Worm (Caenorhabditis elegans) whole organism, mixed stage, embryonic: Measurements from ENCODE around the gene nhr-91.

Experiments
- M03D4.4 ChIP-seq: sonication (generic microtip); optimal IDR thresholded peaks from 2 replicates; lab custom pipeline; 2017; ENCODE audit warnings: mild to moderate bottlenecking, missing genetic modification characterization, missing compliant biosample characterization
- bed-3 ChIP-seq: fragments of 200-800 bp; sonication (Bioruptor generic); optimal IDR thresholded peaks from 3 replicates; lab custom pipeline; 2018; ENCODE audit warnings: mild to moderate bottlenecking, missing genetic modification characterization, moderate library complexity, missing compliant biosample characterization
- blmp-1 ChIP-seq: fragments of 150-350 bp; optimal IDR thresholded peaks from 2 replicates; lab custom pipeline; 2014; ENCODE audit warnings: missing biosample characterization, missing genetic modification characterization
- ceh-39 ChIP-seq: fragments of 150-350 bp; optimal IDR thresholded peaks from 2 replicates; lab custom pipeline; 2014; ENCODE audit warnings: missing biosample characterization, missing genetic modification characterization
- ceh-43 ChIP-seq: fragments of 200-800 bp; sonication (Bioruptor generic); optimal IDR thresholded peaks from 2 replicates; lab custom pipeline; 2018; ENCODE audit warnings: mild to moderate bottlenecking, missing genetic modification characterization, moderate library complexity, missing compliant biosample characterization
- ceh-83 ChIP-seq: fragments of 200-800 bp; sonication (Bioruptor generic); optimal IDR thresholded peaks from 2 replicates; lab custom pipeline; 2018; ENCODE audit warnings: mild to moderate bottlenecking, missing genetic modification characterization, missing compliant biosample characterization
- ces-1 ChIP-seq: fragments of 150-350 bp; optimal IDR thresholded peaks from 2 replicates; lab custom pipeline; 2014; ENCODE audit warnings: missing biosample characterization, missing genetic modification reagents, missing genetic modification characterization
- cnd-1 ChIP-seq: fragments of 200-800 bp; sonication (Bioruptor generic); optimal IDR thresholded peaks from 2 replicates; lab custom pipeline; 2018; ENCODE audit warnings: mild to moderate bottlenecking, missing genetic modification characterization, missing compliant biosample characterization
- drap-1 ChIP-seq: fragments of 200-800 bp; sonication (Bioruptor generic); optimal IDR thresholded peaks from 3 replicates; lab custom pipeline; 2018; ENCODE audit warnings: mild to moderate bottlenecking, missing genetic modification characterization, missing compliant biosample characterization
- elt-1 ChIP-seq: sonication (generic microtip); optimal IDR thresholded peaks from 2 replicates; lab custom pipeline; 2017; ENCODE audit warnings: missing genetic modification characterization, mild to moderate bottlenecking, missing compliant biosample characterization, antibody characterized with exemption, moderate library complexity, borderline replicate concordance; ENCODE audit not compliant: insufficient read depth
- elt-3 ChIP-seq: fragments of 150-350 bp; optimal IDR thresholded peaks from 2 replicates; lab custom pipeline; 2014; ENCODE audit warnings: missing biosample characterization, missing genetic modification characterization
- flh-1 ChIP-seq: fragments of 200-800 bp; sonication (Bioruptor generic); optimal IDR thresholded peaks from 2 replicates; lab custom pipeline; 2018; ENCODE audit warnings: mild to moderate bottlenecking, missing genetic modification characterization, moderate library complexity, missing compliant biosample characterization
- ham-2 ChIP-seq: fragments of 200-800 bp; sonication (Bioruptor generic); optimal IDR thresholded peaks from 2 replicates; lab custom pipeline; 2018; ENCODE audit warnings: mild to moderate bottlenecking, missing genetic modification characterization, missing compliant biosample characterization
- hlh-1 ChIP-seq: fragments of 150-350 bp; optimal IDR thresholded peaks from 2 replicates; lab custom pipeline; 2014; ENCODE audit warnings: missing biosample characterization, missing genetic modification reagents, missing genetic modification characterization
- lin-13 ChIP-seq: fragments of 150-350 bp; optimal IDR thresholded peaks from 2 replicates; lab custom pipeline; 2014; ENCODE audit warnings: missing biosample characterization, missing genetic modification characterization
- lsy-2 ChIP-seq: fragments of 150-350 bp; optimal IDR thresholded peaks from 2 replicates; lab custom pipeline; 2014; ENCODE audit warnings: missing biosample characterization, missing genetic modification characterization
- mab-5 ChIP-seq: fragments of 150-350 bp; optimal IDR thresholded peaks from 2 replicates; lab custom pipeline; 2014; ENCODE audit warnings: missing biosample characterization, missing genetic modification characterization
- mep-1 ChIP-seq: fragments of 150-350 bp; optimal IDR thresholded peaks from 2 replicates; lab custom pipeline; 2017; ENCODE audit warnings: missing biosample characterization, missing genetic modification reagents, missing genetic modification characterization, inconsistent platforms
- mls-2 ChIP-seq: sonication (generic microtip); optimal IDR thresholded peaks from 2 replicates; lab custom pipeline; 2016; ENCODE audit warnings: mild to moderate bottlenecking, missing genetic modification characterization, moderate library complexity, missing compliant biosample characterization
- nhr-12 ChIP-seq: fragments of 150-350 bp; optimal IDR thresholded peaks from 2 replicates; lab custom pipeline; 2014; ENCODE audit warnings: missing biosample characterization, missing genetic modification characterization
- nhr-2 ChIP-seq: fragments of 150-350 bp; optimal IDR thresholded peaks from 2 replicates; lab custom pipeline; 2014; ENCODE audit warnings: missing biosample characterization, missing genetic modification characterization
- nhr-237 ChIP-seq: fragments of 150-350 bp; optimal IDR thresholded peaks from 2 replicates; lab custom pipeline; 2014; ENCODE audit warnings: missing biosample characterization, missing genetic modification characterization
- nhr-28 ChIP-seq: fragments of 150-350 bp; optimal IDR thresholded peaks from 2 replicates; lab custom pipeline; 2014; ENCODE audit warnings: missing biosample characterization, missing genetic modification characterization
- nhr-76 ChIP-seq: sonication (generic microtip); optimal IDR thresholded peaks from 2 replicates; lab custom pipeline; 2017; ENCODE audit warnings: missing biosample characterization, missing genetic modification characterization
- pha-4 ChIP-seq: fragments of 150-350 bp; optimal IDR thresholded peaks from 2 replicates; lab custom pipeline; 2018; ENCODE audit warnings: missing biosample characterization, missing genetic modification reagents, missing genetic modification characterization
- sem-2 ChIP-seq: fragments of 200-800 bp; sonication (Bioruptor generic); optimal IDR thresholded peaks from 2 replicates; lab custom pipeline; 2018; ENCODE audit warnings: mild to moderate bottlenecking, missing genetic modification characterization, missing compliant biosample characterization
- snpc-4 ChIP-seq: fragments of 150-350 bp; optimal IDR thresholded peaks from 2 replicates; lab custom pipeline; 2014; ENCODE audit warnings: missing biosample characterization, missing genetic modification characterization
- sptf-1 ChIP-seq: sonication (generic microtip); optimal IDR thresholded peaks from 2 replicates; lab custom pipeline; 2017; ENCODE audit warnings: mild to moderate bottlenecking, missing genetic modification characterization, moderate library complexity, missing compliant biosample characterization
- tbx-8 ChIP-seq: fragments of 200-800 bp; sonication (Bioruptor generic); optimal IDR thresholded peaks from 2 replicates; lab custom pipeline; 2018; ENCODE audit warnings: mild to moderate bottlenecking, missing genetic modification characterization, moderate library complexity, missing compliant biosample characterization
- unc-120 ChIP-seq: sonication (generic microtip); optimal IDR thresholded peaks from 2 replicates; lab custom pipeline; 2017; ENCODE audit warnings: missing genetic modification characterization, missing compliant biosample characterization; ENCODE audit not compliant: poor library complexity, severe bottlenecking
- unc-39 ChIP-seq: fragments of 150-350 bp; optimal IDR thresholded peaks from 2 replicates; lab custom pipeline; 2014; ENCODE audit warnings: missing biosample characterization, missing genetic modification characterization
- unc-62 ChIP-seq: fragments of 150-350 bp; optimal IDR thresholded peaks from 2 replicates; lab custom pipeline; 2014; ENCODE audit warnings: missing biosample characterization, missing genetic modification reagents, missing genetic modification characterization
- zip-8 ChIP-seq: fragments of 150-350 bp; optimal IDR thresholded peaks from 2 replicates; lab custom pipeline; 2014; ENCODE audit warnings: missing biosample characterization, missing genetic modification characterization
- ztf-11 ChIP-seq: fragments of 150-350 bp; optimal IDR thresholded peaks from 2 replicates; lab custom pipeline; 2014; ENCODE audit warnings: missing biosample characterization, missing genetic modification characterization

nhr-91 gene

DNA sequence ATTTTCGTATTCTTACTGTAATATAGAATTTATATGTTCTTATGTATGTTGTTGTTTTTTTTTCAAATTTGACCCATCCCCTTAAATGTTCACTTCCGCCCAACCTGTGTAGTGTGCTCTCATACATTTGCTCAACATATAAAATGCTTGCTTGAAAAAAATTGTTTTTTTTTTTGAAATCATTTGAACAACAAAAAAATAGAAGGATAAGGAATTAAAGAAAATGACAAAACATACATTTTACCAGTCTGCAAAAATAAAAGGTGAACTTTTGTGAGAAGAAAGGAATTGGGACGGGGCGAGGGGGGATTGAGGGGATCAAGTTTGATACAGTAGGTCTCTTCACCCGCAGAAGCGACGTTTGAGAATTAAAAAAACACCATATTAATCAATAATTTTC is 40.7 kb upstream of the nhr-91 start:
- no peak for TF ChIP-seq lsy-2 (tag; lab: Kevin White, UChicago)
- TF ChIP-seq pha-4 (tag; lab: Kevin White, UChicago) = no peak
- TF ChIP-seq unc-39 (tag; lab: Kevin White, UChicago) = no peak

DNA sequence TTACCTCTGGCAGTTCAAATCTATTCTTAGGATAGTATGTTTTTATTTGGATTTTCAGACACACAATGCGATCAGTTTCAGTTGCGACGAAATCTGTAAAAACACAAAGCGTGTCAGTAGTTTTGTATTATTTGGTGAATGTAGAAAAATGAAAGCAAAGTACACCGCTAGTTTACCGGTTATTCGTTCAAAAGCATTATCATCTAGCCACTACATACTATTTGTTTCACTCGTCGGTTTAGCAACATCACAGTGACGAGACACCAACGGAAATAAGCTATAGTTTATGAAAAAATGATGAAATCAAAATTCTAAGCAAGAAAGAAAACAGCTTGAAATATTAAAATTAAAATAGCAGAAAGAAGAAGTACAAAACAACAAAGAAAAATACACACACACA is 38.5 kb upstream of the nhr-91 start:
- TF ChIP-seq nhr-2 (tag; lab: Kevin White, UChicago) (no peak), zip-8 (tag; lab: Kevin White, UChicago) (no peak), unc-62 (GFP tag; lab: Kevin White, UChicago) (no peak), ham-2 (no peak), hlh-1 (no peak), bed-3 (GFP tag; lab: Kevin White, UChicago) (no peak), snpc-4 (tag; lab: Kevin White, UChicago) (no peak), ces-1 (no peak), nhr-237 (tag; lab: Kevin White, UChicago) (no peak), blmp-1 (tag; lab: Kevin White, UChicago) (no peak)
- TF ChIP-seq, all 35 proteins: peak for 0

DNA sequence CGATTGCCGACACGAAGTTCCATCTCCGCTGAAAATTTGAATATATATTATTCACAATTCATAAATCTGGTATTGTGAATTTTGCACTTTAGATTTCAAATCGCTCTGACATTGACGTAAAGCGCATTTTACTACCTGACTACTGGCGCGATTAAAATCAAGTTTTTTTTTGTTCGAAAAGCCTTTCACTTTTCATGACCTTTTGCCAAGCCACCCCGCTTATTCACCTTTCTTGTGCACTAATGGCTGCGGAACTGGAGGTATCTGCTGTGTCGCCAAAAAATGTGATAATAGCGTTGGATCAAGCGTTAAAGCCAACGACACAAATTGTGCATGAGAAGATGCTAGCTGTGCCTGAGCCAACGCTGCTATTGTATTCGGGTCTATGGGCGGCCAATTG is 36.2 kb upstream of the nhr-91 start:
- no peak for TF ChIP-seq nhr-12
- TF ChIP-seq mab-5 (tag; lab: Kevin White, UChicago) = no peak
- no peak for TF ChIP-seq blmp-1 (tag; lab: Kevin White, UChicago)
- no peak for TF ChIP-seq tbx-8 (GFP tag; lab: Kevin White, UChicago)
- TF ChIP-seq unc-120 (tag; lab: Kevin White, UChicago) = no peak
- no peak for TF ChIP-seq ceh-83 (GFP tag; lab: Kevin White, UChicago)
- no peak for TF ChIP-seq mls-2 (tag; lab: Kevin White, UChicago)
- TF ChIP-seq ceh-43 (GFP tag; lab: Kevin White, UChicago) = no peak
- TF ChIP-seq ceh-39 (tag; lab: Kevin White, UChicago) = no peak
- TF ChIP-seq snpc-4 (tag; lab: Kevin White, UChicago) = no peak
- no peak for TF ChIP-seq nhr-76 (tag; lab: Kevin White, UChicago)
- TF ChIP-seq lin-13 = no peak

DNA sequence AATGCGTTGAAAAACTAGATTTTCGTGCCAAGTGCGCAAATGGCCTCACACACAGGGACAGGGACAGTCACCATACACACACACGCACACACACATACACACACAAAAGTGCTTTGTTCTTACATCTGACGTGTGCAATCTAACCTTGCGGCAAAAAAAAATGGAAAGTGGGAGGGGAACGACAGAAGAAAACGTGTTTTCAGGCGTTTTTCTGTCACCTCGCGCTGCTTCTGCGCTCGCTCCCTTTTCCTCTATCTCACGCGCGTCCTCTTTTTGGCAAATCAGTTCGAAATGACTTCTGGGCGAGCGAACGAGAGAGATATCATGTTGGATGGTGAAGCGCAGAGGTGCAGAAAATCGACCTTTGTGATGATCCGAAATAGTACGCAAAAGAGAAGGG is 35.1 kb upstream of the nhr-91 start:
- TF ChIP-seq sptf-1 (tag; lab: Kevin White, UChicago) (no peak), unc-120 (tag; lab: Kevin White, UChicago) (peak; percentile 5), lin-13 (no peak), zip-8 (tag; lab: Kevin White, UChicago) (no peak), cnd-1 (tag; lab: Kevin White, UChicago) (no peak), pha-4 (tag; lab: Kevin White, UChicago) (no peak), blmp-1 (tag; lab: Kevin White, UChicago) (peak; percentile 17), mep-1 (tag; lab: Kevin White, UChicago) (no peak), elt-1 (tag; lab: Kevin White, UChicago) (no peak), unc-62 (GFP tag; lab: Kevin White, UChicago) (no peak), sem-2 (peak; percentile 15), drap-1 (peak; percentile 5), lsy-2 (tag; lab: Kevin White, UChicago) (no peak), ces-1 (no peak), hlh-1 (no peak), nhr-237 (tag; lab: Kevin White, UChicago) (peak; percentile 27), ham-2 (peak; percentile 31)

DNA sequence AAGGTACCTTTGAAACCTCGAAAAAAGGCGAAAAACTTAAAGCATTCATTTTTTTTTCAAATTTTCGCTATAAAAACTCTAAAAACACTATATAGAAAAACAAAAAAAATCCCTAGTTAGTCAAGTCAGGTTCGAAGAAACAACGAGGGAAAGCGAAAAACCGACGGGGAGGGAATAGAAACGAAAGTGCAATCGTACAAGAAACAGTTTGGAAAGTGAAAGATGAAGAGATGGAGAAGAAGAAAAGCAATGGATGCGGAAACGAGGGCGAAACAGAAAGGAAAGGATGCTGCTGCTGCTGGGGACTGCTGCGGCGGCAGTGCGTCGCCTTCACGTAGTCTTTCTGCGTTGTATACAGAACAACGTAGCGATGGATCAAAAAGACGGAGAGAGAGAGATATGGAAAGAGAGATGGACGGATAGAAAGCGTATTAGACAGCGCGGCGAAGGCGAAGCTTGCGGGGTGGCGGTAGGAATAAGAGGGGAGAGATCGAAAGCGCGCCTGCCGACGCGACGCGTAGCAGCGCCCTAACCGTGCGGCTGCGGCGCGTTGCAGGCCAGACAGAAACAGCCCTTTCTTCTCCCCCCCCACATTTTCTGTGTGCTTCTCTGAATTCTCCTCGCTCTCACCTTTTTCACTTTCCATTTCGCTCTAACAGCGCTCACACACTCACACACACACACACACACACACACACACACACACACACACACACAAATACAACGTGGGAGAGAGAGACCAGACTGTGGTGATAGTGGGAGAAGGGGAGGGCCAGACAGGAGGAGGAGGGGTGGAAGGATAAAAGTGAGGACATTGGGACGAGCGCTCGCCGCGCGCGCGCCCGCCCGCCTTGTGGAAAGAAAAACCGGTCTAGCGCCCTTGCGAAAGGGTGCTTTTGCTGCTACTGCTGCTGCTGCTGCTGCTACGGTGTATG is 34.1 kb upstream of the nhr-91 start:
- TF ChIP-seq ceh-39 (tag; lab: Kevin White, UChicago) = no peak
- TF ChIP-seq ceh-83 (GFP tag; lab: Kevin White, UChicago) = peak; percentile 10
- peak; percentile 17 for TF ChIP-seq nhr-12
- TF ChIP-seq ceh-43 (GFP tag; lab: Kevin White, UChicago) = peak; percentile 30
- peak; percentile 60 for TF ChIP-seq sem-2
- TF ChIP-seq ham-2 = peak; percentile 100
- peak; percentile 64 for TF ChIP-seq flh-1 (GFP tag; lab: Kevin White, UChicago)
- peak; percentile 81 for TF ChIP-seq sptf-1 (tag; lab: Kevin White, UChicago)
- TF ChIP-seq hlh-1 = peak; percentile 5
- TF ChIP-seq bed-3 (GFP tag; lab: Kevin White, UChicago) = peak; percentile 46
- peak; percentile 83 for TF ChIP-seq pha-4 (tag; lab: Kevin White, UChicago)
- peak; percentile 91 for TF ChIP-seq blmp-1 (tag; lab: Kevin White, UChicago)
- TF ChIP-seq tbx-8 (GFP tag; lab: Kevin White, UChicago) = peak; percentile 23
- TF ChIP-seq nhr-237 (tag; lab: Kevin White, UChicago) = peak; percentile 95
- no peak for TF ChIP-seq elt-3 (tag; lab: Kevin White, UChicago)
- peak; percentile 59 for TF ChIP-seq nhr-76 (tag; lab: Kevin White, UChicago)
- no peak for TF ChIP-seq nhr-28
- TF ChIP-seq cnd-1 (tag; lab: Kevin White, UChicago) = peak; percentile 58
- peak; percentile 77 for TF ChIP-seq drap-1
- TF ChIP-seq ces-1 = peak; percentile 43
- peak; percentile 51 for TF ChIP-seq ztf-11 (tag; lab: Kevin White, UChicago)
- peak; percentile 79 for TF ChIP-seq M03D4.4
- TF ChIP-seq mls-2 (tag; lab: Kevin White, UChicago) = peak; percentile 79
- no peak for TF ChIP-seq nhr-2 (tag; lab: Kevin White, UChicago)
- TF ChIP-seq mep-1 (tag; lab: Kevin White, UChicago) = peak; percentile 48
- peak; percentile 52 for TF ChIP-seq unc-62 (GFP tag; lab: Kevin White, UChicago)
- peak; percentile 88 for TF ChIP-seq unc-120 (tag; lab: Kevin White, UChicago)
- TF ChIP-seq zip-8 (tag; lab: Kevin White, UChicago) = no peak
- TF ChIP-seq lsy-2 (tag; lab: Kevin White, UChicago) = peak; percentile 61
- TF ChIP-seq elt-1 (tag; lab: Kevin White, UChicago) = peak; percentile 16
- no peak for TF ChIP-seq unc-39 (tag; lab: Kevin White, UChicago)
